Worm (Caenorhabditis elegans): ENCODE measurements around the gene mpst-1.

mpst-1 gene

ce11 chrV:11844828-11845227 is 18.0 kb upstream of the mpst-1 start:
- no peak for TF ChIP-seq ztf-3 (GFP tag; optimal IDR thresholded peaks at IDR 0.05)
- peak; percentile 48; the same call in 1 of the 2 replicates for TF ChIP-seq dox-1 (GFP tag; IDR thresholded peaks at IDR 0.05)
- TF ChIP-seq Y95B8A.8 (GFP tag; IDR thresholded peaks at IDR 0.05): no peak
- no peak for TF ChIP-seq Y67H2A.10 (GFP tag; conservative IDR thresholded peaks at IDR 0.05)
- TF ChIP-seq chd-7 (tag; optimal IDR thresholded peaks at IDR 0.05): peak; percentile 12
- no peak for TF ChIP-seq B0019.2 (GFP tag; conservative IDR thresholded peaks at IDR 0.05)
- TF ChIP-seq zfh-2 (GFP tag; conservative IDR thresholded peaks at IDR 0.05): peak; percentile 88
- no peak for TF ChIP-seq nhr-27 (tag; optimal IDR thresholded peaks at IDR 0.05)
- TF ChIP-seq nhr-80 (tag; optimal IDR thresholded peaks at IDR 0.05): peak; percentile 31
- no peak for TF ChIP-seq nfya-1 (tag; optimal IDR thresholded peaks at IDR 0.05; ENCODE audit: borderline replicate concordance, insufficient read depth)
- TF ChIP-seq snpc-1.1 (tag; optimal IDR thresholded peaks at IDR 0.05; ENCODE audit: insufficient read depth): no peak
- 0 out of 2 replicates have a peak, but pooled peaks have one; percentile 48 for TF ChIP-seq K11D2.4 (GFP tag; IDR thresholded peaks at IDR 0.05)
- TF ChIP-seq aptf-2 (GFP tag; conservative IDR thresholded peaks at IDR 0.05): no peak
- no peak for TF ChIP-seq Y53G8AR.9 (GFP tag; conservative IDR thresholded peaks at IDR 0.05)
- TF ChIP-seq attf-3 (GFP tag; conservative IDR thresholded peaks at IDR 0.05): no peak
- TF ChIP-seq unc-62 (GFP tag; optimal IDR thresholded peaks at IDR 0.05): no peak
- TF ChIP-seq rcor-1 (GFP tag; IDR thresholded peaks at IDR 0.05): no peak
- TF ChIP-seq cebp-2 (GFP tag; IDR thresholded peaks at IDR 0.05): no peak
- no peak for TF ChIP-seq zim-3 (tag; optimal IDR thresholded peaks at IDR 0.05)
- TF ChIP-seq K12H6.12 (tag; optimal IDR thresholded peaks at IDR 0.05): peak; percentile 38
- no peak for TF ChIP-seq let-526 (GFP tag; IDR thresholded peaks at IDR 0.05)
- peak; percentile 42; the same call in 1 of the 2 replicates for TF ChIP-seq ekl-4 (GFP tag; IDR thresholded peaks at IDR 0.05)
- TF ChIP-seq mcd-1 (GFP tag; IDR thresholded peaks at IDR 0.05): 0 out of 2 replicates have a peak, but pooled peaks have one; percentile 30
- TF ChIP-seq hlh-26 (GFP tag; conservative IDR thresholded peaks at IDR 0.05): no peak
- TF ChIP-seq hmg-1.2 (GFP tag; IDR thresholded peaks at IDR 0.05): peak; percentile 45; the same call in 1 of the 2 replicates
- no peak for TF ChIP-seq let-607 (tag; optimal IDR thresholded peaks at IDR 0.05)
- no peak for TF ChIP-seq ceh-40 (GFP tag; IDR thresholded peaks at IDR 0.05)
- no peak for TF ChIP-seq ceh-27 (GFP tag; optimal IDR thresholded peaks at IDR 0.05)
- TF ChIP-seq tbp1 (GFP tag; optimal IDR thresholded peaks at IDR 0.05): peak; percentile 5

ce11 chrV:11843678-11844366 is 17.0 kb upstream of the mpst-1 start, which contains the start of gene nphp-4:
Gene nphp-4 (minus strand): TSS chrV:11843728.
- no peak for TF ChIP-seq mel-28 (tag; optimal IDR thresholded peaks at IDR 0.05; ENCODE audit: borderline replicate concordance)
- no peak for TF ChIP-seq nhr-27 (tag; optimal IDR thresholded peaks at IDR 0.05)
- no peak for TF ChIP-seq lag-1 (GFP tag; IDR thresholded peaks at IDR 0.05)
- no peak for TF ChIP-seq let-526 (GFP tag; IDR thresholded peaks at IDR 0.05)
- TF ChIP-seq xnd-1 (tag; optimal IDR thresholded peaks at IDR 0.05): no peak
- no peak for TF ChIP-seq pha-4 (tag; optimal IDR thresholded peaks at IDR 0.05)
- TF ChIP-seq egrh-3 (GFP tag; IDR thresholded peaks at IDR 0.05): no peak
- TF ChIP-seq ztf-25 (GFP tag; IDR thresholded peaks at IDR 0.05): no peak
- no peak for TF ChIP-seq nfya-1 (tag; optimal IDR thresholded peaks at IDR 0.05; ENCODE audit: borderline replicate concordance, insufficient read depth)
- no peak for TF ChIP-seq hlh-12 (tag; optimal IDR thresholded peaks at IDR 0.05)
- TF ChIP-seq unc-130 (GFP tag; optimal IDR thresholded peaks at IDR 0.05): no peak

Data from whole organism, young adult.